Worm (Caenorhabditis elegans): ENCODE data around the gene Y4C6B.7.

DNA sequence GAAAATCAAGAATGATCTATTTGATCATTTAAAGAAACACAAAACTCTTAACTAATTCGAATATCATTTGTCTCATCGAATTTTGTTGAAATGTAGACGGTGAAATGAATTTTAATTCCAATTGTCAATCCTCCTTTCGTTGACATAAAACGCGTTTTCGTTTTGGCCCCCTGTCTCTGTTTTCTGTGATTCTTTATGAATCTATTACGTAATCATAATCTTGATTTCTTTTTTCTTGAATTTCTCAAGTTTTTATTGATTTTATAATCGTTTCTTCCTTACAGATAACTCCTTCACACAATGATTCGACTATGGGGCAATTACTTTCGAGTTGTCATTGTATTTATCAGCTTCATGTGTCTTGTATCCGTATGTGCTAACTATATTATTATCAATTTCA is 21.1 kb downstream of the Y4C6B.7 start, which contains the start of gene Y4C6B.3:
- TF ChIP-seq pes-1 (GFP tag; IDR thresholded peaks at IDR 0.05) (no peak), hmg-4 (GFP tag; optimal IDR thresholded peaks at IDR 0.05) (no peak), flt-1 (GFP tag; IDR thresholded peaks at IDR 0.05) (no peak), F13C5.2 (tag; optimal IDR thresholded peaks at IDR 0.05) (no peak), ama-1 (optimal IDR thresholded peaks at IDR 0.05) (no peak)
